Worm (Caenorhabditis elegans): ENCODE results near the gene C05G5.2.

Gene C05G5.2

DNA sequence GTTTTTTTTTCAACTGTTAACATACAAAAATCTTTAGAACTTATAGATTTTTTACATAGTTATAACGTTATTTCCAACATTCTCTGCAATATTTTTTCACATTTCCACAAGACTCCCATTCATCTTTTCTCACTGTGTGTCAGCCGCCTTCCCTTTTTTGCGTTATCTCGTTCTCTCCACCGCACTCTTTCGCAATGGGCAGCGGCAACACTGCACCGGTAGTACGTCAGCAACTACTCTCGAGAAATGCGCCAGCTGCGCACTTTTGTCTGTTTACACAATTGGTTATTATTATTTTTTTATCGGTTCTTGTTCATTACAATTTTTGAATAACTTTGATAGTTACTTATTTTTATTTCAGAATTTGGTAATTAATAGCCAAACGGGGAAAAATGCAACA lies at the start of gene C05G5.2:
TSS of gene C05G5.2 (plus strand) at position 356 of the 400 bp plus-strand sequence.
- no peak for TF ChIP-seq fkh-4 (tag; optimal IDR thresholded peaks at IDR 0.05; ENCODE audit: borderline replicate concordance)
- TF ChIP-seq lin-39 (tag; optimal IDR thresholded peaks at IDR 0.05) = no peak
- TF ChIP-seq grh-1 (GFP tag; IDR thresholded peaks at IDR 0.05) = peak; percentile 54; the same call in 1 of the 2 replicates
- peak; percentile 3 for TF ChIP-seq aha-1 (tag; optimal IDR thresholded peaks at IDR 0.05)
- no peak for TF ChIP-seq nhr-28 (tag; optimal IDR thresholded peaks at IDR 0.05)
- TF ChIP-seq rnt-1 (tag; optimal IDR thresholded peaks at IDR 0.05) = peak; percentile 84
- peak; percentile 80 for TF ChIP-seq jun-1 (tag; optimal IDR thresholded peaks at IDR 0.05)
- TF ChIP-seq tlp-1 (tag; optimal IDR thresholded peaks at IDR 0.05) = no peak
- peak in 3 of 6 experiments; percentile 42 to 95 (median 79) for TF ChIP-seq elt-3 (tag; optimal IDR thresholded peaks at IDR 0.05)
- peak; percentile 71 for TF ChIP-seq lir-3 (tag; optimal IDR thresholded peaks at IDR 0.05; ENCODE audit: poor library complexity)
- TF ChIP-seq unc-30 (tag; optimal IDR thresholded peaks at IDR 0.05) = no peak
- no peak for TF ChIP-seq nhr-11 (tag; optimal IDR thresholded peaks at IDR 0.05)
- peak in 1 of 2 experiments; percentile 4 for TF ChIP-seq ztf-11 (tag; optimal IDR thresholded peaks at IDR 0.05)
- TF ChIP-seq swsn-7 (tag; optimal IDR thresholded peaks at IDR 0.05) = peak; percentile 89
- peak; percentile 90 for TF ChIP-seq nhr-85 (tag)
- no peak for TF ChIP-seq hlh-4 (tag; optimal IDR thresholded peaks at IDR 0.05)
- TF ChIP-seq tbx-2 (tag; optimal IDR thresholded peaks at IDR 0.05) = peak; percentile 84
- peak in 1 of 2 experiments; percentile 84 for TF ChIP-seq mdl-1 (tag; optimal IDR thresholded peaks at IDR 0.05)
- TF ChIP-seq isw-1 (GFP tag; IDR thresholded peaks at IDR 0.05) = peak; percentile 63
- peak; percentile 65 to 78 for TF ChIP-seq efl-1 (optimal IDR thresholded peaks at IDR 0.05)
- TF ChIP-seq efl-1 (GFP tag; optimal IDR thresholded peaks at IDR 0.05 in 1 of 2) = peak; percentile 56 to 96
- TF ChIP-seq lin-13 (GFP tag; optimal IDR thresholded peaks at IDR 0.05) = peak; percentile 83
- TF ChIP-seq sox-4 (tag; optimal IDR thresholded peaks at IDR 0.05) = peak; percentile 5
- no peak for TF ChIP-seq ceh-63 (GFP tag; optimal IDR thresholded peaks at IDR 0.05)
- peak; percentile 95 for TF ChIP-seq skn-1 (tag; optimal IDR thresholded peaks at IDR 0.05)
- TF ChIP-seq blmp-1 (tag; optimal IDR thresholded peaks at IDR 0.05) = peak; percentile 85
- peak; percentile 17 for TF ChIP-seq mef-2 (tag; optimal IDR thresholded peaks at IDR 0.05)
- no peak for TF ChIP-seq mab-9 (GFP tag; IDR thresholded peaks at IDR 0.05)
- TF ChIP-seq sptf-1 (tag; optimal IDR thresholded peaks at IDR 0.05) = no peak
- no peak for TF ChIP-seq ces-1 (GFP tag; optimal IDR thresholded peaks at IDR 0.05)
- TF ChIP-seq zag-1 (tag; optimal IDR thresholded peaks at IDR 0.05) = no peak
- TF ChIP-seq dsc-1 (tag; optimal IDR thresholded peaks at IDR 0.05) = peak; percentile 43
- no peak for TF ChIP-seq unc-98 (GFP tag; IDR thresholded peaks at IDR 0.05)
- no peak for TF ChIP-seq egl-27 (tag; optimal IDR thresholded peaks at IDR 0.05)
- TF ChIP-seq elt-2 (tag; optimal IDR thresholded peaks at IDR 0.05) = peak; percentile 71
- TF ChIP-seq fkh-8 (tag; optimal IDR thresholded peaks at IDR 0.05) = peak; percentile 92
- TF ChIP-seq nhr-20 (tag; optimal IDR thresholded peaks at IDR 0.05) = peak; percentile 92
- peak; percentile 88 for TF ChIP-seq zip-4 (GFP tag; optimal IDR thresholded peaks at IDR 0.05)
- peak; percentile 57 for TF ChIP-seq irx-1 (tag; optimal IDR thresholded peaks at IDR 0.05)
- TF ChIP-seq vab-15 (tag; optimal IDR thresholded peaks at IDR 0.05) = peak; percentile 61
- TF ChIP-seq alr-1 (tag; optimal IDR thresholded peaks at IDR 0.05; ENCODE audit: borderline replicate concordance) = no peak
- peak; percentile 93 for TF ChIP-seq snu-23 (GFP tag; optimal IDR thresholded peaks at IDR 0.05)
- TF ChIP-seq hpl-2 (GFP tag; optimal IDR thresholded peaks at IDR 0.05) = peak; percentile 59
- peak; percentile 84 for TF ChIP-seq nhr-90 (tag; optimal IDR thresholded peaks at IDR 0.05; ENCODE audit: poor library complexity)
- TF ChIP-seq aly-2 (tag; optimal IDR thresholded peaks at IDR 0.05) = no peak
- peak; percentile 33 for TF ChIP-seq C04F5.9 (tag; optimal IDR thresholded peaks at IDR 0.05)
- TF ChIP-seq pag-3 (tag; optimal IDR thresholded peaks at IDR 0.05; ENCODE audit: borderline replicate concordance, insufficient read depth) = peak; percentile 42
- peak; percentile 38 for TF ChIP-seq nhr-237 (tag; optimal IDR thresholded peaks at IDR 0.05)
- peak; percentile 77 for TF ChIP-seq unc-86 (tag; optimal IDR thresholded peaks at IDR 0.05)
- no peak for TF ChIP-seq ama-1 (optimal IDR thresholded peaks at IDR 0.05)
- peak; percentile 88 for TF ChIP-seq snpc-4 (tag; optimal IDR thresholded peaks at IDR 0.05)
- TF ChIP-seq sup-37 (GFP tag; optimal IDR thresholded peaks at IDR 0.05) = no peak
- TF ChIP-seq ets-5 (GFP tag; IDR thresholded peaks at IDR 0.05) = no peak
- peak; percentile 98 for TF ChIP-seq lin-14 (GFP tag; optimal IDR thresholded peaks at IDR 0.05)
